Fruit fly (Drosophila melanogaster) whole organism, larva: ENCODE results near the gene CG17294.

ENCODE experiments used
- noc ChIP-seq: fragments of 200-800 bp; sonication (Bioruptor generic); optimal IDR thresholded peaks from 3 replicates; lab custom pipeline; 2019; ENCODE audit warnings: missing biosample characterization, mild to moderate bottlenecking, missing genetic modification characterization, moderate library complexity

The CG17294 gene

DNA sequence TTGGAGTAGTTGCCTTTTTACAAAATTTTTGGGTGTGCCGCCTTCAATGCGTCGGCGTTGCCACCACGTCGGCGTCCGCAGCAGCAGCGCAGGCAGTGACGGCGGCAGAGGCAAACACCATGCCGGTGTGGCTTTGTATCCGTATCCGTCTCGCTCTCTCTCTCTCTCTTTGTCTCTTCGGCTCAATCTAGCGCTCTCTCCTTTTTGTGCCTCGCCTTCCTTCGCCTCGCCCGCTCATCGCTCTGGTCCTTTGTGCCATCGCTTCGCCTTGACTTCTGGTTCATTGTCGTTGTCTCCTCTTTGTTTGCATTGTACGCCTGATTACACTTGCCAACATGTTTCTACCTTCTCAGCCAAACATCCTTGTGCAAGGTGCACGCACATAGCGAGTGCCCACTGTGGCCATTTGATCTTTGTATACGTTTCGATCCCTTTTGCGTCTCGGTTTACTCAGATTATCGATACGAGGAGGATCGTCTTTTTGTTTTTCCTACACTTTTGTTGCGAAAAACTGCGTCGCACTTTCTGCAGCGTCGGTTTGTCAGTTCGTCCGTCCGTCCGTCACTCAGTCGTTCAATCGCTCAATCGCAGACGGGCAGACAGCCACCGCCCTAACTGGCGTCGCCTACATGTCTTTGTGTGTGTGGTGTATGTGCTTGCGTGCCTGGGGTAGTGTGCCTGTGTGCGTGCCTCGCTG lies 39.7 kb downstream of the CG17294 start:
- peak; percentile 21 for TF ChIP-seq noc

DNA sequence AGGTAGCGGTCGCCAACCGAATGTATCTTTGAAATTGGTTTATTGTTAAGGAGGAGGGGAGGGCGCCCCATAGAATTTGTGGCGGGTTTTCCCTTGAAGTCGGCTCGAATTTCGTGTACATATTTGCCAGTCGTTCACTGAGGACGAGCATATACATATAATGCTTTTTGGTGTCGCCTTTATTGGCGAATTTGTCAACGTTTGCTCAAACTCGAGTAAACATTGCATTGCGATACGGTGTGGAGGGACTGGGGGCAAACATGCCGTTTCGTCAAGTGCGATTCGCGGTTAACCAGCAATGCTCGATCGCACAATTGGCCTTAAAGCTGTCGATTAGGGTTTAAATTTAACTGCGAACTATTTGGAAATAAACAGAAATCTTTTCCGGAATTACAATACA lies 40.7 kb downstream of the CG17294 start:
- TF ChIP-seq noc = no peak

DNA sequence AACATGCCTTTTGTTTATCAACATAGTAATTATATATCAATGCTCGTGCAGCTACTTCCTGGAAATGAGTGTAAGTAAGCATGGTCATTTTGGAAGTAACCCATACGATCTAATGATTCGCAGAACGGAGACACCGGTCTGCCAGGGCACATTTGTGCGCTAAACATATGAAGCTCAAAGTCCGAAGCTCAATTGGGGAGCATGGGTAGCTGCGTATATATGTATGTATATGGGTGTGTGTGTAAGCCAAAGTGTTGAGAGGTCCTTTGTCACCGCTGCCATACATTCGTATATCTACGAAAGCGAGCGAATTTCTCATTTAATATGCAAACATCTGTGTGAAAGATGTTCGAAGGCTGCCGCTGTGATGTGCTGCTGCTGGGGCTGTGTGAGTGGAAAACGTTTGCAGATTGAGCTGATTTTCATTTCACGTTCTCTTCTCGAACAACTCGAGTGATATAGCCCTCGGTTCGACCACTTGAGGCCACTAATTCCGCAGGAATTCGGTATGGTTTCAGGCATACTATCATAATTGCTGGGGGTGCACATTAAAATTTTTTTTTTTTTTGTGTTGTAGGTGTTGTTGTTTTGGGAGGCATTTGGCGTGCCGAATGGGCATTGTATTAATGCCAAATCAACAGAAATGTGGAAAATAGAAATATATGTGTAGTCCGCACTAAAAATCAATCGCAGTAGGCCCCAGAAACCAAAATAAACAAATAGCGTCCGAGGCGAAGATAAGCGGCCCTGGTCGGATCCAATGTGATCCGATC lies 41.5 kb downstream of the CG17294 start:
- TF ChIP-seq noc = no peak

- TF ChIP-seq noc = no peak
Observed at dm6 chr2L:8419382-8419940, 42.6 kb downstream of the CG17294 start.

dm6 chr2L:8420259-8420930 lies 43.6 kb downstream of the CG17294 start:
- no peak for TF ChIP-seq noc

DNA sequence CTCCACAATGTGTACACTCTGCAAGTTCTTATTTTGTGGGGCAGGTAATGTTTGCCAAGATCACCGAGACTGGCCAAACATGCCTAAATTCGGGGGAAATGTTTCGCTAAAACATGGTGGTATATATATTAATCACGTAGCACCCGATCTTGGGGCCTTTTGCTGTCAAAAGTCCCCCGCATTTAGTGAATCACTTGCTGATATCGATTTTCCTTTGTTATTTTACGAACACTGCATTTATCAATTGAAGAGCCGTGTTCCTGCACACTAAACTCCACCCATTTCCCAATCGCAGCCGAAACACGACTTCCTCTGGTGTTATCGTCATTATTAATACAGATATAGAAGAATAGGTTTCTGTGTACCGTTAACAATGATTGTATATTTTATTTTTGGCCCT lies 44.9 kb downstream of the CG17294 start:
- no peak for TF ChIP-seq noc

- no peak for TF ChIP-seq noc
Observed at dm6 chr2L:8423047-8423446, 46.2 kb downstream of the CG17294 start.

DNA sequence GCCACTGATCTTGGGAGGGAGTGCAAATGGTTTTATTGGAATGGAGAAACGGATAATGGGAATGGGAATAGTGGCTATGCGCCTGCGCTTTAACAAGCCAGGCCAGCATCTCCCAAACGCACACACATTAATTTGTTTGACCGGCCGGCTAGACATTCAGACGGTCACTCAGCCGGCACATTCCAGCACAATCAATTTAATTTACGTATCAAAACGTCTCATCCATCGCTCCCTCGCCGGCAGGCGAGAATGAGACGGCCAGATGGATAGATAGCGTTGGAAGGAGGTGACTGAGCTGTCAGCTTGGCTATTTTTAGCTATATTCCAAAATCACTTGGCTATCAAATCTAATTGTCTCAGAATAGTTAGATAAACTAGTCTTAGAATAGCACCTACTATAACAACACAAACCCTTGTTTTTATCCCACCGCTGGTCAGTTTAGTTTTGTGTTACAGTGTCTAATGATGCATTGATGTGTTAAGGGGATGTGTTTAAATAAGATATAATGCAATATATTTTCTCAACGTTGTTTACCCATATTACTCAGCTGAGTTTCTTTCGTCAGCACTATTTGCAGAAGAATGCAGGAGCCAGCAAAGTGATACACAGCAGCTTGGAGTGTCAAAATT lies 46.7 kb downstream of the CG17294 start:
- TF ChIP-seq noc = no peak

DNA sequence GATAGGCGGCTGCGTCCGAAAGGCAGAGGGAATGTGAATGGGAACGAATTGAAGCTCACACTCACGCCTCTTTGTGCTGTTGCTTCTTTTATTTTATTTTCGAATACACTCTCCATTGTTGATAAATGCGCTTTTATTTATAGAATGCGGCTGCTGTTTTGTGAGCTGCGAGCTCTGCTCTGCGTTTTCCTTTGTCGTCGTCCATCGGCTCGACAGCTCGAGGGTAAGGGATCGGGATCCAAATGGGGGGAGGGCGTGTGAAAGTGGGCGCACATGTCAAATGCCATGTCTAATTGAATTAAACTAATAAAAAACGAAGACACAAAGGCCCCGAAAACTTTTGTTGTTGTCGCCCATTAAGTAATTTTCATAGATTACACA lies 47.2 kb downstream of the CG17294 start:
- TF ChIP-seq noc = no peak

- TF ChIP-seq noc = no peak
Observed at dm6 chr2L:8424662-8425208, 47.9 kb downstream of the CG17294 start.

dm6 chr2L:8425212-8425611 lies 48.4 kb downstream of the CG17294 start:
- no peak for TF ChIP-seq noc

dm6 chr2L:8425962-8426759 lies 49.3 kb downstream of the CG17294 start:
- TF ChIP-seq noc = no peak

dm6 chr2L:8426801-8427200 lies 50.0 kb downstream of the CG17294 start:
- no peak for TF ChIP-seq noc
